Fruit fly (Drosophila melanogaster) whole organism, embryonic: ENCODE data around the gene Irp-1B.

Experiments
- ATbp ChIP-seq: fragments of 200-800 bp; sonication (Bioruptor generic); optimal IDR thresholded peaks from 2 replicates; lab custom pipeline; 2017; ENCODE audit warnings: missing biosample characterization, mild to moderate bottlenecking, missing genetic modification characterization, missing genetic modification reagents
- Asciz ChIP-seq: fragments of 200-800 bp; sonication (Bioruptor generic); optimal IDR thresholded peaks from 2 replicates; lab custom pipeline; 2017; ENCODE audit warnings: missing biosample characterization, mild to moderate bottlenecking, missing genetic modification characterization, missing genetic modification reagents
- Awh ChIP-seq: fragments of 200-800 bp; sonication (Bioruptor generic); IDR thresholded peaks from 2 replicates; pipeline ENCODE4, ENCODE4 v1.3.6; 2022; ENCODE audit warnings: missing biosample characterization, missing genetic modification characterization
- Bgb ChIP-seq: fragments of 200-800 bp; sonication (Bioruptor generic); IDR thresholded peaks from 2 replicates; pipeline ENCODE4 v1.3.6; 2022; ENCODE audit warnings: missing biosample characterization, missing genetic modification characterization; ENCODE audit not compliant: partially characterized antibody
- Bteb2 ChIP-seq: fragments of 200-800 bp; sonication (Bioruptor generic); optimal IDR thresholded peaks from 2 replicates; lab custom pipeline; 2016; ENCODE audit warnings: missing biosample characterization, missing genetic modification characterization
- CG10267 ChIP-seq: fragments of 200-800 bp; sonication (Bioruptor generic); optimal IDR thresholded peaks from 2 replicates; lab custom pipeline; 2018; ENCODE audit warnings: missing biosample characterization, mild to moderate bottlenecking, missing genetic modification characterization, moderate library complexity
- CG10979 ChIP-seq: fragments of 200-800 bp; sonication (Bioruptor generic); optimal IDR thresholded peaks from 2 replicates; lab custom pipeline; 2018; ENCODE audit warnings: missing biosample characterization, mild to moderate bottlenecking, missing genetic modification characterization, moderate library complexity
- CG11093 ChIP-seq: fragments of 200-800 bp; sonication (Bioruptor generic); IDR thresholded peaks from 3 replicates; pipeline ENCODE4 v1.3.6; 2022; ENCODE audit warnings: missing biosample characterization, missing genetic modification characterization
- CG12104 ChIP-seq: fragments of 200-800 bp; sonication (Bioruptor generic); optimal IDR thresholded peaks from 3 replicates; lab custom pipeline; 2016; ENCODE audit warnings: missing biosample characterization, missing genetic modification characterization
- CG15011 ChIP-seq: fragments of 200-800 bp; sonication (Bioruptor generic); optimal IDR thresholded peaks from 3 replicates; lab custom pipeline; 2018; ENCODE audit warnings: missing biosample characterization, mild to moderate bottlenecking, missing genetic modification characterization
- CG17186 ChIP-seq: fragments of 200-800 bp; sonication (Bioruptor generic); optimal IDR thresholded peaks from 3 replicates; lab custom pipeline; 2017; ENCODE audit warnings: missing biosample characterization, missing genetic modification reagents, missing genetic modification characterization
- CG17361 ChIP-seq: fragments of 200-800 bp; sonication (Bioruptor generic); IDR thresholded peaks from 3 replicates; pipeline ENCODE4 v1.3.6; 2022; ENCODE audit warnings: missing biosample characterization, missing genetic modification characterization
- CG17385 ChIP-seq: fragments of 200-800 bp; sonication (Bioruptor generic); optimal IDR thresholded peaks from 3 replicates; lab custom pipeline; 2018; ENCODE audit warnings: missing biosample characterization, mild to moderate bottlenecking, missing genetic modification characterization
- CG18599 ChIP-seq: fragments of 200-800 bp; sonication (Bioruptor generic); optimal IDR thresholded peaks from 3 replicates; lab custom pipeline; 2017; ENCODE audit warnings: missing biosample characterization, missing genetic modification characterization, mild to moderate bottlenecking, moderate library complexity, missing genetic modification reagents
- CG2678 ChIP-seq: fragments of 200-800 bp; sonication (Bioruptor generic); optimal IDR thresholded peaks from 3 replicates; lab custom pipeline; 2019; ENCODE audit warnings: missing biosample characterization, mild to moderate bottlenecking, missing genetic modification characterization, moderate library complexity
- CG6175 ChIP-seq: fragments of 200-800 bp; sonication (Bioruptor generic); IDR thresholded peaks from 3 replicates; pipeline ENCODE4 v1.3.6; 2022; ENCODE audit warnings: missing biosample characterization, missing genetic modification characterization
- CG7271 ChIP-seq: fragments of 200-800 bp; sonication (Bioruptor generic); optimal IDR thresholded peaks from 2 replicates; lab custom pipeline; 2018; ENCODE audit warnings: missing biosample characterization, mild to moderate bottlenecking, missing genetic modification characterization, moderate library complexity
- CG7357 ChIP-seq: fragments of 200-800 bp; sonication (Bioruptor generic); IDR thresholded peaks from 3 replicates; pipeline ENCODE4 v1.3.6; 2022; ENCODE audit warnings: missing biosample characterization, missing genetic modification characterization
- CG8924 ChIP-seq: fragments of 200-800 bp; optimal IDR thresholded peaks from 3 replicates; lab custom pipeline; 2019; ENCODE audit warnings: missing biosample characterization, mild to moderate bottlenecking, missing genetic modification characterization, moderate library complexity
- Chrac-16 ChIP-seq: fragments of 200-800 bp; sonication (Bioruptor generic); optimal IDR thresholded peaks from 3 replicates; lab custom pipeline; 2016; ENCODE audit warnings: missing biosample characterization, missing genetic modification characterization
- Drgx ChIP-seq: fragments of 200-800 bp; sonication (Bioruptor generic); IDR thresholded peaks from 2 replicates; pipeline ENCODE4 v1.3.6; 2022; ENCODE audit warnings: missing biosample characterization, missing genetic modification characterization
- Eip74EF ChIP-seq, 2 experiments: fragments of 200-800 bp in 1 of 2; fragments of >200 bp in 1 of 2; sonication (Bioruptor generic) in 1 of 2; optimal IDR thresholded peaks; 2 replicates each; lab custom pipeline; 2017 to 2019; ENCODE audit warnings: missing biosample characterization in 2 of 2, missing genetic modification characterization in 2 of 2, mild to moderate bottlenecking in 1 of 2, moderate library complexity in 1 of 2
- Elba2 ChIP-seq: fragments of 200-800 bp; sonication (Bioruptor generic); optimal IDR thresholded peaks from 3 replicates; lab custom pipeline; 2016; ENCODE audit warnings: missing biosample characterization, missing genetic modification characterization
- Fer1 ChIP-seq: fragments of 200-800 bp; sonication (Bioruptor generic); optimal IDR thresholded peaks from 2 replicates; lab custom pipeline; 2017; ENCODE audit warnings: missing biosample characterization, mild to moderate bottlenecking, missing genetic modification characterization
- Gug ChIP-seq: fragments of 200-800 bp; sonication (Bioruptor generic); IDR thresholded peaks from 4 replicates; pipeline ENCODE4 v1.3.6; 2022; ENCODE audit warnings: missing biosample characterization, missing genetic modification characterization
- HLH3B ChIP-seq: fragments of 200-800 bp; sonication (Bioruptor generic); IDR thresholded peaks from 2 replicates; pipeline ENCODE4 v1.3.6; 2022; ENCODE audit warnings: missing biosample characterization, missing genetic modification characterization
- Hey ChIP-seq: fragments of 200-800 bp; sonication (Bioruptor generic); optimal IDR thresholded peaks from 3 replicates; lab custom pipeline; 2018; ENCODE audit warnings: missing biosample characterization, mild to moderate bottlenecking, missing genetic modification characterization
- Hr3 ChIP-seq: fragments of 200-800 bp; sonication (Bioruptor generic); optimal IDR thresholded peaks from 3 replicates; lab custom pipeline; 2016; ENCODE audit warnings: missing biosample characterization, missing genetic modification characterization
- Jarid2 ChIP-seq: fragments of 200-800 bp; sonication (Bioruptor generic); optimal IDR thresholded peaks from 3 replicates; lab custom pipeline; 2017; ENCODE audit warnings: mild to moderate bottlenecking, missing biosample characterization, missing genetic modification reagents, missing genetic modification characterization
- Lhr ChIP-seq: fragments of 200-800 bp; sonication (Bioruptor generic); optimal IDR thresholded peaks from 3 replicates; lab custom pipeline; 2017; ENCODE audit warnings: mild to moderate bottlenecking, missing biosample characterization, missing genetic modification reagents, missing genetic modification characterization
- Oli ChIP-seq: fragments of 200-800 bp; sonication (Bioruptor generic); optimal IDR thresholded peaks from 2 replicates; lab custom pipeline; 2018; ENCODE audit warnings: missing biosample characterization, mild to moderate bottlenecking, missing genetic modification characterization, moderate library complexity
- Sox100B ChIP-seq: fragments of 200-800 bp; sonication (Bioruptor generic); optimal IDR thresholded peaks from 3 replicates; lab custom pipeline; 2018; ENCODE audit warnings: missing biosample characterization, mild to moderate bottlenecking, missing genetic modification characterization
- Xbp1 ChIP-seq: fragments of 200-800 bp; sonication (Bioruptor generic); optimal IDR thresholded peaks from 3 replicates; lab custom pipeline; 2016; ENCODE audit warnings: missing biosample characterization, mild to moderate bottlenecking, missing genetic modification characterization
- bigmax ChIP-seq: fragments of 200-800 bp; sonication (Bioruptor generic); optimal IDR thresholded peaks from 2 replicates; lab custom pipeline; 2018; ENCODE audit warnings: missing biosample characterization, mild to moderate bottlenecking, missing genetic modification characterization
- cas ChIP-seq: fragments of 200-800 bp; sonication (Bioruptor generic); IDR thresholded peaks from 2 replicates; pipeline ENCODE4 v1.3.6; 2022; ENCODE audit warnings: missing biosample characterization, missing genetic modification characterization
- cwo ChIP-seq: fragments of 200-800 bp; sonication (Bioruptor generic); optimal IDR thresholded peaks from 3 replicates; lab custom pipeline; 2017; ENCODE audit warnings: missing biosample characterization, missing genetic modification characterization, mild to moderate bottlenecking, moderate library complexity, missing genetic modification reagents
- dpn ChIP-seq, 2 experiments: fragments of 200-800 bp; sonication (Bioruptor generic); optimal IDR thresholded peaks; 3 replicates each; lab custom pipeline; 2016; ENCODE audit warnings: missing biosample characterization in 2 of 2, missing genetic modification characterization in 2 of 2
- ftz-f1 ChIP-seq: fragments of 200-800 bp; sonication (Bioruptor generic); optimal IDR thresholded peaks from 2 replicates; lab custom pipeline; 2016; ENCODE audit warnings: missing biosample characterization, missing genetic modification characterization
- gem ChIP-seq: fragments of 200-800 bp; sonication (Bioruptor generic); optimal IDR thresholded peaks from 2 replicates; lab custom pipeline; 2019; ENCODE audit warnings: missing biosample characterization, mild to moderate bottlenecking, missing genetic modification characterization, moderate library complexity
- lov ChIP-seq, 2 experiments: fragments of 200-800 bp in 1 of 2; fragments of >200 bp in 1 of 2; sonication (Bioruptor generic) in 1 of 2; IDR thresholded peaks in 1 of 2; optimal IDR thresholded peaks in 1 of 2; 2 replicates in 1 of 2; 3 replicates in 1 of 2; pipeline versions ENCODE4 v1.3.6 to Lab custom; 2017 to 2022; ENCODE audit warnings: missing biosample characterization in 1 of 2, missing genetic modification characterization in 1 of 2
- nau ChIP-seq: fragments of 200-800 bp; sonication (Bioruptor generic); optimal IDR thresholded peaks from 3 replicates; lab custom pipeline; 2017; ENCODE audit warnings: missing biosample characterization, mild to moderate bottlenecking, missing genetic modification characterization, missing genetic modification reagents
- ro ChIP-seq: fragments of 200-800 bp; sonication (Bioruptor generic); IDR thresholded peaks from 2 replicates; pipeline ENCODE4 v1.3.6; 2022; ENCODE audit warnings: missing biosample characterization, missing genetic modification characterization
- scrt ChIP-seq: fragments of 200-800 bp; sonication (Bioruptor generic); optimal IDR thresholded peaks from 2 replicates; lab custom pipeline; 2018; ENCODE audit warnings: missing biosample characterization, mild to moderate bottlenecking, missing genetic modification characterization, moderate library complexity
- sqz ChIP-seq: fragments of 200-800 bp; sonication (Bioruptor generic); optimal IDR thresholded peaks from 3 replicates; lab custom pipeline; 2018; ENCODE audit warnings: missing biosample characterization, mild to moderate bottlenecking, missing genetic modification characterization
- tap ChIP-seq: fragments of 200-800 bp; optimal IDR thresholded peaks from 3 replicates; lab custom pipeline; 2019; ENCODE audit warnings: missing biosample characterization, mild to moderate bottlenecking, missing genetic modification characterization, moderate library complexity
- unpg ChIP-seq: fragments of 200-800 bp; sonication (Bioruptor generic); optimal IDR thresholded peaks from 3 replicates; lab custom pipeline; 2018; ENCODE audit warnings: missing biosample characterization, mild to moderate bottlenecking, missing genetic modification characterization, moderate library complexity
- vvl ChIP-seq: fragments of 200-800 bp; sonication (Bioruptor generic); IDR thresholded peaks from 2 replicates; pipeline ENCODE4 v1.3.6; 2022; ENCODE audit warnings: missing biosample characterization, missing genetic modification characterization
- zf30C ChIP-seq: fragments of 200-800 bp; sonication (Bioruptor generic); optimal IDR thresholded peaks from 3 replicates; lab custom pipeline; 2018; ENCODE audit warnings: missing biosample characterization, mild to moderate bottlenecking, missing genetic modification characterization

Irp-1B gene

dm6 chr3R:10454909-10455308, 42.2 kb upstream of the Irp-1B start:
- TF ChIP-seq nau (no peak), Chrac-16 (GFP tag; lab: Kevin White, UChicago) (no peak), Drgx (peak; percentile 46; the same call in 1 of the 2 replicates)

DNA sequence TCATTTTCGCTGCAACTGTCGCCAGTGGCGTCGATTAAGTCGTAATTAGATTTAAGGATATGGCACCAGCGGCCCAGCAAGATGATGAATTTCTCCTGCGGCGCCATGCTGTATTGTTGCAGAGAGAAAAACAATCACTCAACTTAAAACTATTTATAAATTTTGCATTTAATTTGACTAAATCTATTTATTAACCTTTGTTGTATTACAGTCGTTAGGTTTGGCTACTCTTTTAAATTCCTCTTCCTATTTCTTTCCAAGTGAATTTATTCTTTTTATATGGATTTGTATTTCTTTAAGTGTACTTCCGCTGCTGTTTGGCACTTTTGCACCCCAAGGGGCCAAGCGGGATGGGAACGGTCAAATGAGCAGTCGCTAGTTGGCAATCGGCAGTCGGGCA, 36.3 kb upstream of the Irp-1B start:
- no peak for TF ChIP-seq lov (optimal IDR thresholded peaks at IDR 0.05; lab: Kevin White, UChicago)
- TF ChIP-seq lov (GFP tag; IDR thresholded peaks at IDR 0.05; lab: Robert Waterston, UW), result no peak
- no peak for TF ChIP-seq Jarid2 (GFP tag; lab: Kevin White, UChicago)
- no peak for TF ChIP-seq Bteb2 (GFP tag; lab: Kevin White, UChicago)
- TF ChIP-seq CG10979, result peak; percentile 78
- no peak for TF ChIP-seq Gug (GFP tag; lab: Robert Waterston, UW)
- no peak for TF ChIP-seq Elba2 (GFP tag; lab: Kevin White, UChicago)
- peak; percentile 12 for TF ChIP-seq Lhr (GFP tag; lab: Kevin White, UChicago)
- TF ChIP-seq gem (tag; lab: Kevin White, UChicago), result peak; percentile 74
- TF ChIP-seq Hey (tag; lab: Kevin White, UChicago), result no peak
- TF ChIP-seq cwo (GFP tag; lab: Kevin White, UChicago), result no peak
- TF ChIP-seq CG6175, result no peak
- peak; percentile 52 for TF ChIP-seq zf30C
- peak; percentile 50 for TF ChIP-seq tap
- no peak for TF ChIP-seq CG7271
- peak; percentile 27 for TF ChIP-seq Sox100B (GFP tag; lab: Kevin White, UChicago)
- TF ChIP-seq ro (GFP tag; lab: Robert Waterston, UW), result no peak
- TF ChIP-seq CG15011 (GFP tag; lab: Kevin White, UChicago), result no peak
- TF ChIP-seq Eip74EF (GFP tag; optimal IDR thresholded peaks at IDR 0.05; lab: Kevin White, UChicago), result peak in 1 of 2 experiments; percentile 19
- peak; percentile 9 for TF ChIP-seq CG17385
- peak; percentile 51 for TF ChIP-seq unpg (GFP tag; lab: Kevin White, UChicago)
- no peak for TF ChIP-seq ftz-f1 (GFP tag; lab: Kevin White, UChicago)
- peak; percentile 64 for TF ChIP-seq CG17361 (GFP tag; lab: Robert Waterston, UW)
- no peak for TF ChIP-seq Awh (GFP tag; lab: Robert Waterston, UW)
- peak; percentile 14 for TF ChIP-seq Hr3 (GFP tag; lab: Kevin White, UChicago)
- TF ChIP-seq CG2678 (tag; lab: Kevin White, UChicago), result peak; percentile 61
- TF ChIP-seq ATbp (GFP tag; lab: Kevin White, UChicago), result peak; percentile 41
- TF ChIP-seq Xbp1 (GFP tag; lab: Kevin White, UChicago), result peak; percentile 29
- no peak for TF ChIP-seq dpn (GFP tag; optimal IDR thresholded peaks at IDR 0.05; lab: Kevin White, UChicago)
- TF ChIP-seq CG7357 (GFP tag; lab: Robert Waterston, UW), result no peak
- peak; percentile 51; the same call in 1 of the 2 replicates for TF ChIP-seq vvl
- TF ChIP-seq Drgx, result no peak
- TF ChIP-seq scrt (GFP tag; lab: Kevin White, UChicago), result no peak
- no peak for TF ChIP-seq bigmax
- TF ChIP-seq CG11093, result no peak
- peak; percentile 36 for TF ChIP-seq CG18599
- no peak for TF ChIP-seq CG17186
- TF ChIP-seq sqz (GFP tag; lab: Kevin White, UChicago), result no peak
- no peak for TF ChIP-seq cas (GFP tag; lab: Robert Waterston, UW)
- TF ChIP-seq Bgb, result no peak
- peak; percentile 30; the same call in 1 of the 2 replicates for TF ChIP-seq HLH3B
- TF ChIP-seq Fer1 (GFP tag; lab: Kevin White, UChicago), result peak; percentile 9
- peak; percentile 56 for TF ChIP-seq CG8924 (tag; lab: Kevin White, UChicago)
- TF ChIP-seq Oli, result peak; percentile 51
- TF ChIP-seq Asciz (GFP tag; lab: Kevin White, UChicago), result peak; percentile 6
- peak; percentile 56 for TF ChIP-seq CG10267
- TF ChIP-seq CG12104, result no peak
